Fruit fly (Drosophila melanogaster) whole organism, embryonic: ENCODE data around the gene caz.

Experiments
- BEAF-32 ChIP-seq: fragments of 200-800 bp; sonication (Bioruptor generic); optimal IDR thresholded peaks from 3 replicates; lab custom pipeline; 2017; ENCODE audit warnings: missing biosample characterization, missing genetic modification characterization, mild to moderate bottlenecking, moderate library complexity, missing genetic modification reagents
- CG10654 ChIP-seq: fragments of 200-800 bp; sonication (Bioruptor generic); optimal IDR thresholded peaks from 2 replicates; lab custom pipeline; 2016; ENCODE audit warnings: missing biosample characterization, missing genetic modification characterization
- CG11247 ChIP-seq: fragments of 200-800 bp; sonication (Bioruptor generic); IDR thresholded peaks from 2 replicates; pipeline ENCODE4 v1.3.6; 2022; ENCODE audit warnings: missing biosample characterization, missing genetic modification characterization
- CG1233 ChIP-seq: fragments of 200-800 bp; sonication (Bioruptor generic); optimal IDR thresholded peaks from 4 replicates; lab custom pipeline; 2018; ENCODE audit warnings: missing biosample characterization, mild to moderate bottlenecking, missing genetic modification characterization
- CG13287 ChIP-seq: fragments of 200-800 bp; sonication (Bioruptor generic); IDR thresholded peaks from 2 replicates; pipeline ENCODE4 v1.3.6; 2022; ENCODE audit warnings: missing biosample characterization, missing genetic modification characterization; ENCODE audit not compliant: partially characterized antibody
- CG1603 ChIP-seq: fragments of 200-800 bp; sonication (Bioruptor generic); optimal IDR thresholded peaks from 2 replicates; lab custom pipeline; 2019; ENCODE audit warnings: missing biosample characterization, mild to moderate bottlenecking, missing genetic modification characterization, moderate library complexity
- CG16813 ChIP-seq: fragments of 200-800 bp; sonication (Bioruptor generic); IDR thresholded peaks from 3 replicates; pipeline ENCODE4 v1.3.6; 2022; ENCODE audit warnings: missing biosample characterization, missing genetic modification characterization; ENCODE audit not compliant: partially characterized antibody
- CG16863 ChIP-seq: fragments of 200-800 bp; sonication (Bioruptor generic); optimal IDR thresholded peaks from 3 replicates; lab custom pipeline; 2016; ENCODE audit warnings: missing biosample characterization, missing genetic modification characterization
- CG2116 ChIP-seq: fragments of 200-800 bp; sonication (Bioruptor generic); optimal IDR thresholded peaks from 3 replicates; lab custom pipeline; 2018; ENCODE audit warnings: missing biosample characterization, mild to moderate bottlenecking, missing genetic modification characterization
- CG2712 ChIP-seq: fragments of 200-800 bp; optimal IDR thresholded peaks from 3 replicates; lab custom pipeline; 2019; ENCODE audit warnings: missing biosample characterization, mild to moderate bottlenecking, missing genetic modification characterization, moderate library complexity
- CG2875 ChIP-seq: fragments of 200-800 bp; sonication (Bioruptor generic); optimal IDR thresholded peaks from 2 replicates; lab custom pipeline; 2017; ENCODE audit warnings: missing biosample characterization, mild to moderate bottlenecking, missing genetic modification characterization, missing genetic modification reagents
- CG34224 ChIP-seq: fragments of 200-800 bp; sonication (Bioruptor generic); IDR thresholded peaks from 3 replicates; pipeline ENCODE4 v1.3.6; 2022; ENCODE audit warnings: missing biosample characterization, missing genetic modification characterization; ENCODE audit not compliant: partially characterized antibody
- CG5245 ChIP-seq: fragments of 200-800 bp; sonication (Bioruptor generic); optimal IDR thresholded peaks from 3 replicates; lab custom pipeline; 2016; ENCODE audit warnings: missing biosample characterization, missing genetic modification characterization
- CG5953 ChIP-seq: fragments of 200-800 bp; sonication (Bioruptor generic); IDR thresholded peaks from 2 replicates; pipeline ENCODE4 v1.3.6; 2022; ENCODE audit warnings: missing biosample characterization, missing genetic modification characterization
- CG6689 ChIP-seq: fragments of 200-800 bp; sonication (Bioruptor generic); IDR thresholded peaks from 2 replicates; pipeline ENCODE4 v1.3.6; 2022; ENCODE audit warnings: missing biosample characterization, missing genetic modification characterization
- CG7271 ChIP-seq: fragments of 200-800 bp; sonication (Bioruptor generic); optimal IDR thresholded peaks from 2 replicates; lab custom pipeline; 2018; ENCODE audit warnings: missing biosample characterization, mild to moderate bottlenecking, missing genetic modification characterization, moderate library complexity
- CG7745 ChIP-seq: fragments of 200-800 bp; sonication (Bioruptor generic); optimal IDR thresholded peaks from 2 replicates; lab custom pipeline; 2018; ENCODE audit warnings: missing biosample characterization, mild to moderate bottlenecking, missing genetic modification characterization, moderate library complexity
- CG8290 ChIP-seq, 3 experiments: fragments of 200-800 bp; sonication (Bioruptor generic); optimal IDR thresholded peaks; 2 replicates each; lab custom pipeline; 2016 to 2019; ENCODE audit warnings: missing biosample characterization in 3 of 3, missing genetic modification characterization in 3 of 3, mild to moderate bottlenecking in 2 of 3, moderate library complexity in 1 of 3
- CG8765 ChIP-seq: fragments of 200-800 bp; sonication (Bioruptor generic); IDR thresholded peaks from 2 replicates; pipeline ENCODE4 v1.3.6; 2022; ENCODE audit warnings: missing biosample characterization, missing genetic modification characterization
- CG9609 ChIP-seq: fragments of 200-800 bp; sonication (Bioruptor generic); optimal IDR thresholded peaks from 3 replicates; lab custom pipeline; 2016; ENCODE audit warnings: missing biosample characterization, missing genetic modification characterization
- CG9876 ChIP-seq: fragments of 200-800 bp; sonication (Bioruptor generic); optimal IDR thresholded peaks from 2 replicates; lab custom pipeline; 2016; ENCODE audit warnings: missing biosample characterization, missing genetic modification characterization
- Deaf1 ChIP-seq: fragments of 200-800 bp; optimal IDR thresholded peaks from 3 replicates; lab custom pipeline; 2019; ENCODE audit warnings: missing biosample characterization, mild to moderate bottlenecking, missing genetic modification characterization, moderate library complexity
- Dll ChIP-seq: fragments of 200-800 bp; sonication (Bioruptor generic); IDR thresholded peaks from 4 replicates; pipeline ENCODE4 v1.3.6; 2022; ENCODE audit warnings: missing biosample characterization, missing genetic modification characterization; ENCODE audit not compliant: partially characterized antibody
- Dp ChIP-seq: fragments of 200-800 bp; sonication (Bioruptor generic); optimal IDR thresholded peaks from 2 replicates; lab custom pipeline; 2018; ENCODE audit warnings: missing biosample characterization, mild to moderate bottlenecking, missing genetic modification characterization, moderate library complexity
- HLHmδ ChIP-seq: fragments of 200-800 bp; sonication (Bioruptor generic); optimal IDR thresholded peaks from 2 replicates; lab custom pipeline; 2018; ENCODE audit warnings: missing biosample characterization, mild to moderate bottlenecking, missing genetic modification characterization, moderate library complexity
- Hey ChIP-seq: fragments of 200-800 bp; sonication (Bioruptor generic); optimal IDR thresholded peaks from 3 replicates; lab custom pipeline; 2018; ENCODE audit warnings: missing biosample characterization, mild to moderate bottlenecking, missing genetic modification characterization
- Mad ChIP-seq: fragments of 200-800 bp; sonication (Bioruptor generic); optimal IDR thresholded peaks from 2 replicates; lab custom pipeline; 2016; ENCODE audit warnings: missing biosample characterization, missing genetic modification characterization
- Opbp ChIP-seq: fragments of 200-800 bp; sonication (Bioruptor generic); IDR thresholded peaks from 3 replicates; pipeline ENCODE4 v1.3.6; 2022; ENCODE audit warnings: missing biosample characterization, missing genetic modification characterization; ENCODE audit not compliant: partially characterized antibody
- Pdp1 ChIP-seq, 2 experiments: fragments of 200-800 bp; sonication (Bioruptor generic); optimal IDR thresholded peaks; 3 replicates each; lab custom pipeline; 2016; ENCODE audit warnings: missing biosample characterization in 2 of 2, missing genetic modification characterization in 2 of 2, mild to moderate bottlenecking in 1 of 2, moderate library complexity in 1 of 2
- Ptx1 ChIP-seq: fragments of 200-800 bp; sonication (Bioruptor generic); IDR thresholded peaks from 2 replicates; pipeline ENCODE4 v1.3.6; 2022; ENCODE audit warnings: missing biosample characterization, missing genetic modification characterization
- Stat92E ChIP-seq, 3 experiments: fragments of >200 bp in 2 of 3; fragments of 200-800 bp in 1 of 3; sonication (Bioruptor generic) in 1 of 3; optimal IDR thresholded peaks; 2 replicates each; lab custom pipeline; 2017 to 2019; ENCODE audit warnings: missing biosample characterization in 3 of 3, missing genetic modification characterization in 3 of 3, mild to moderate bottlenecking in 1 of 3, moderate library complexity in 1 of 3
- bbx ChIP-seq: fragments of 200-800 bp; sonication (Bioruptor generic); IDR thresholded peaks from 2 replicates; pipeline ENCODE4 v1.3.6; 2022; ENCODE audit warnings: missing biosample characterization, missing genetic modification characterization; ENCODE audit not compliant: partially characterized antibody
- crol ChIP-seq: fragments of 200-800 bp; sonication (Bioruptor generic); IDR thresholded peaks from 2 replicates; pipeline ENCODE4 v1.3.6; 2022; ENCODE audit warnings: missing biosample characterization, missing genetic modification characterization
- cwo ChIP-seq: fragments of 200-800 bp; sonication (Bioruptor generic); optimal IDR thresholded peaks from 3 replicates; lab custom pipeline; 2017; ENCODE audit warnings: missing biosample characterization, missing genetic modification characterization, mild to moderate bottlenecking, moderate library complexity, missing genetic modification reagents
- esg ChIP-seq: fragments of 200-800 bp; sonication (Bioruptor generic); conservative IDR thresholded peaks from 2 replicates; pipeline ENCODE4 v1.3.6; 2022; ENCODE audit warnings: missing biosample characterization, missing genetic modification characterization
- fd102C ChIP-seq: fragments of 200-800 bp; sonication (Bioruptor generic); optimal IDR thresholded peaks from 2 replicates; lab custom pipeline; 2018; ENCODE audit warnings: missing biosample characterization, mild to moderate bottlenecking, missing genetic modification characterization, moderate library complexity
- ind ChIP-seq: fragments of 200-800 bp; sonication (Bioruptor generic); optimal IDR thresholded peaks from 3 replicates; lab custom pipeline; 2016; ENCODE audit warnings: missing biosample characterization, missing genetic modification characterization
- mld ChIP-seq: fragments of 200-800 bp; sonication (Bioruptor generic); IDR thresholded peaks from 3 replicates; pipeline ENCODE4 v1.3.6; 2022; ENCODE audit warnings: missing biosample characterization, missing genetic modification characterization; ENCODE audit not compliant: partially characterized antibody
- pfk ChIP-seq: fragments of 200-800 bp; sonication (Bioruptor generic); optimal IDR thresholded peaks from 2 replicates; lab custom pipeline; 2018; ENCODE audit warnings: missing biosample characterization, mild to moderate bottlenecking, missing genetic modification characterization, moderate library complexity
- pzg ChIP-seq: fragments of 200-800 bp; sonication (Bioruptor generic); optimal IDR thresholded peaks from 3 replicates; lab custom pipeline; 2018; ENCODE audit warnings: missing biosample characterization, mild to moderate bottlenecking, missing genetic modification characterization, moderate library complexity
- ro ChIP-seq: fragments of 200-800 bp; sonication (Bioruptor generic); IDR thresholded peaks from 2 replicates; pipeline ENCODE4 v1.3.6; 2022; ENCODE audit warnings: missing biosample characterization, missing genetic modification characterization
- unc-4 ChIP-seq: fragments of 200-800 bp; sonication (Bioruptor generic); IDR thresholded peaks from 2 replicates; pipeline ENCODE4 v1.3.6; 2022; ENCODE audit warnings: missing biosample characterization, missing genetic modification characterization; ENCODE audit not compliant: partially characterized antibody
- vnd ChIP-seq: fragments of 200-800 bp; sonication (Bioruptor generic); IDR thresholded peaks from 3 replicates; pipeline ENCODE4 v1.3.6; 2022; ENCODE audit warnings: missing biosample characterization, missing genetic modification characterization; ENCODE audit not compliant: partially characterized antibody
- wdn ChIP-seq: fragments of 200-800 bp; sonication (Bioruptor generic); IDR thresholded peaks from 2 replicates; pipeline ENCODE4 v1.3.6; 2022; ENCODE audit warnings: missing biosample characterization, missing genetic modification characterization

Gene caz

dm6 chrX:16320197-16320921 is 31.7 kb downstream of the caz start, which contains the start of gene Cyp1 (continued):
- TF ChIP-seq Pdp1 (GFP tag; optimal IDR thresholded peaks at IDR 0.05; lab: Kevin White, UChicago) (peak in 1 of 2 experiments; percentile 99), Hey (tag; lab: Kevin White, UChicago) (no peak), mld (GFP tag; lab: Robert Waterston, UW) (peak; percentile 77; the same call in 1 of the 3 replicates), wdn (GFP tag; lab: Robert Waterston, UW) (peak; percentile 42; the same call in 1 of the 2 replicates), Deaf1 (tag; lab: Kevin White, UChicago) (peak; percentile 63), CG11247 (GFP tag; lab: Robert Waterston, UW) (peak; percentile 51), CG1233 (GFP tag; lab: Kevin White, UChicago) (peak; percentile 33), Stat92E (GFP tag; optimal IDR thresholded peaks at IDR 0.05; lab: Kevin White, UChicago) (no peak), CG16813 (GFP tag; lab: Robert Waterston, UW) (peak; percentile 80), CG9876 (GFP tag; lab: Kevin White, UChicago) (no peak), CG8765 (GFP tag; lab: Robert Waterston, UW) (peak; percentile 28; the same call in 1 of the 2 replicates), Mad (GFP tag; lab: Kevin White, UChicago) (no peak), CG5245 (no peak), CG7271 (tag; lab: Kevin White, UChicago) (peak; percentile 19), ind (peak; percentile 11), CG34224 (GFP tag; lab: Robert Waterston, UW) (peak; percentile 74), CG2712 (tag; lab: Kevin White, UChicago) (peak; percentile 51), CG9609 (GFP tag; lab: Kevin White, UChicago) (no peak)

- TF ChIP-seq pfk (GFP tag; lab: Kevin White, UChicago): peak; percentile 75
- TF ChIP-seq CG5953 (GFP tag; lab: Robert Waterston, UW): no peak
- TF ChIP-seq CG13287 (GFP tag; lab: Robert Waterston, UW): peak; percentile 29; the same call in 1 of the 2 replicates
- 0 out of 4 replicates have a peak, but pooled peaks have one; percentile 16 for TF ChIP-seq Dll (GFP tag; lab: Robert Waterston, UW)
- no peak for TF ChIP-seq CG10654 (GFP tag; lab: Kevin White, UChicago)
- no peak for TF ChIP-seq CG2875 (GFP tag; lab: Kevin White, UChicago)
- TF ChIP-seq unc-4: peak; percentile 19; the same call in 1 of the 2 replicates
- TF ChIP-seq CG8290 (GFP tag; optimal IDR thresholded peaks at IDR 0.05; lab: Kevin White, UChicago): no peak
- no peak for TF ChIP-seq CG8290 (tag; optimal IDR thresholded peaks at IDR 0.05; lab: Kevin White, UChicago)
- TF ChIP-seq ro (GFP tag; lab: Robert Waterston, UW): no peak
- TF ChIP-seq CG1603 (tag; lab: Kevin White, UChicago): peak; percentile 32
- no peak for TF ChIP-seq wdn (GFP tag; lab: Robert Waterston, UW)
- TF ChIP-seq CG34224 (GFP tag; lab: Robert Waterston, UW): peak; percentile 27; the same call in 1 of the 3 replicates
- peak; percentile 19 for TF ChIP-seq BEAF-32 (GFP tag; lab: Kevin White, UChicago)
- no peak for TF ChIP-seq CG6689 (GFP tag; lab: Robert Waterston, UW)
- no peak for TF ChIP-seq Ptx1 (GFP tag; lab: Robert Waterston, UW)
- no peak for TF ChIP-seq crol
- TF ChIP-seq CG16863: no peak
- peak; percentile 17; the same call in 1 of the 3 replicates for TF ChIP-seq Opbp
- TF ChIP-seq CG2116 (GFP tag; lab: Kevin White, UChicago): peak; percentile 68
- TF ChIP-seq CG16813 (GFP tag; lab: Robert Waterston, UW): 0 out of 3 replicates have a peak, but pooled peaks have one; percentile 42
- TF ChIP-seq bbx (GFP tag; lab: Robert Waterston, UW): peak; percentile 42; the same call in 1 of the 2 replicates
- no peak for TF ChIP-seq esg (GFP tag; lab: Robert Waterston, UW)
- no peak for TF ChIP-seq CG7745 (tag; lab: Kevin White, UChicago)
- TF ChIP-seq cwo (GFP tag; lab: Kevin White, UChicago): no peak
- TF ChIP-seq HLHmδ (GFP tag; lab: Kevin White, UChicago): no peak
- peak; percentile 29 for TF ChIP-seq pzg (GFP tag; lab: Kevin White, UChicago)
- 0 out of 3 replicates have a peak, but pooled peaks have one; percentile 31 for TF ChIP-seq vnd
- no peak for TF ChIP-seq fd102C (GFP tag; lab: Kevin White, UChicago)
- TF ChIP-seq Dp (GFP tag; lab: Kevin White, UChicago): peak; percentile 82
These were observed 32.4 kb downstream of the caz start for dm6 chrX:16321037-16321436.
